Worm (Caenorhabditis elegans) whole organism, L1 larva: ENCODE results near the gene catp-6.

ENCODE experiments used
- C04F5.9 ChIP-seq: sonication (generic microtip); optimal IDR thresholded peaks from 2 replicates; lab custom pipeline; 2016; ENCODE audit warnings: missing genetic modification characterization, missing compliant biosample characterization
- C16A3.4 ChIP-seq: fragments of 150-350 bp; optimal IDR thresholded peaks from 2 replicates; lab custom pipeline; 2014; ENCODE audit warnings: missing biosample characterization, missing genetic modification characterization
- C34B4.2 ChIP-seq: sonication (generic microtip); optimal IDR thresholded peaks from 2 replicates; lab custom pipeline; 2017; ENCODE audit warnings: mild to moderate bottlenecking, missing genetic modification characterization, missing compliant biosample characterization
- Y116A8C.19 ChIP-seq: sonication (generic microtip); optimal IDR thresholded peaks from 2 replicates; lab custom pipeline; 2016; ENCODE audit warnings: missing compliant biosample characterization, missing genetic modification characterization, borderline replicate concordance
- aha-1 ChIP-seq: fragments of 150-350 bp; optimal IDR thresholded peaks from 2 replicates; lab custom pipeline; 2014; ENCODE audit warnings: missing biosample characterization, missing genetic modification characterization
- alr-1 ChIP-seq: fragments of 200-800 bp; sonication (Bioruptor generic); optimal IDR thresholded peaks from 2 replicates; lab custom pipeline; 2018; ENCODE audit warnings: borderline replicate concordance, mild to moderate bottlenecking, missing genetic modification characterization, missing compliant biosample characterization
- aly-2 ChIP-seq: fragments of 150-350 bp; optimal IDR thresholded peaks from 2 replicates; lab custom pipeline; 2014; ENCODE audit warnings: missing biosample characterization, missing genetic modification characterization
- blmp-1 ChIP-seq: fragments of 150-350 bp; optimal IDR thresholded peaks from 2 replicates; lab custom pipeline; 2014; ENCODE audit warnings: missing biosample characterization, missing genetic modification characterization
- ceh-63 ChIP-seq: fragments of 200-800 bp; sonication (Bioruptor generic); optimal IDR thresholded peaks from 2 replicates; lab custom pipeline; 2018; ENCODE audit warnings: mild to moderate bottlenecking, missing genetic modification characterization, missing compliant biosample characterization
- ceh-82 ChIP-seq, 3 experiments: fragments of 150-350 bp in 1 of 3; sonication (generic microtip) in 2 of 3; optimal IDR thresholded peaks; 2 replicates each; lab custom pipeline; 2014 to 2017; ENCODE audit warnings: missing biosample characterization in 3 of 3, missing genetic modification characterization in 3 of 3
- ceh-90 ChIP-seq: sonication (generic microtip); optimal IDR thresholded peaks from 2 replicates; lab custom pipeline; 2016; ENCODE audit warnings: missing genetic modification characterization, missing compliant biosample characterization
- ces-1 ChIP-seq: fragments of 150-350 bp; optimal IDR thresholded peaks from 2 replicates; lab custom pipeline; 2014; ENCODE audit warnings: missing biosample characterization, missing genetic modification reagents, missing genetic modification characterization
- dpl-1 ChIP-seq, 3 experiments: fragments of 150-350 bp in 2 of 3; sonication (generic microtip) in 1 of 3; optimal IDR thresholded peaks; 2 replicates each; lab custom pipeline; 2014 to 2017; ENCODE audit warnings: missing biosample characterization in 3 of 3, missing genetic modification characterization in 3 of 3, missing genetic modification reagents in 3 of 3
- dsc-1 ChIP-seq: sonication (generic microtip); optimal IDR thresholded peaks from 2 replicates; lab custom pipeline; 2016; ENCODE audit warnings: mild to moderate bottlenecking, missing genetic modification characterization, missing compliant biosample characterization
- efl-3 ChIP-seq: fragments of 200-800 bp; sonication (Bioruptor generic); optimal IDR thresholded peaks from 2 replicates; lab custom pipeline; 2018; ENCODE audit warnings: mild to moderate bottlenecking, missing genetic modification characterization, missing compliant biosample characterization
- elt-2 ChIP-seq: sonication (generic microtip); optimal IDR thresholded peaks from 2 replicates; lab custom pipeline; 2016; ENCODE audit warnings: missing genetic modification characterization, mild to moderate bottlenecking, inconsistent platforms, missing compliant biosample characterization, missing genetic modification reagents
- fkh-10 ChIP-seq: sonication (generic microtip); optimal IDR thresholded peaks from 2 replicates; lab custom pipeline; 2017; ENCODE audit warnings: missing biosample characterization, missing genetic modification reagents, missing genetic modification characterization
- fkh-4 ChIP-seq: sonication (generic microtip); optimal IDR thresholded peaks from 2 replicates; lab custom pipeline; 2016; ENCODE audit warnings: missing compliant biosample characterization, missing genetic modification characterization, borderline replicate concordance
- fkh-8 ChIP-seq: sonication (generic microtip); optimal IDR thresholded peaks from 2 replicates; lab custom pipeline; 2016; ENCODE audit warnings: mild to moderate bottlenecking, missing genetic modification characterization, missing compliant biosample characterization
- fos-1 ChIP-seq: fragments of 150-350 bp; optimal IDR thresholded peaks from 2 replicates; lab custom pipeline; 2014; ENCODE audit warnings: missing biosample characterization, missing genetic modification characterization
- grh-1 ChIP-seq: fragments of 200-800 bp; sonication (Bioruptor generic); IDR thresholded peaks from 2 replicates; pipeline ENCODE4 v1.3.6; 2022; ENCODE audit warnings: missing genetic modification reagents, missing genetic modification characterization, missing compliant biosample characterization
- hlh-17 ChIP-seq: fragments of 200-800 bp; sonication (Bioruptor generic); optimal IDR thresholded peaks from 2 replicates; lab custom pipeline; 2018; ENCODE audit warnings: missing genetic modification characterization, mild to moderate bottlenecking, missing compliant biosample characterization, moderate library complexity, borderline replicate concordance
- hlh-4 ChIP-seq: sonication (generic microtip); optimal IDR thresholded peaks from 2 replicates; lab custom pipeline; 2016; ENCODE audit warnings: mild to moderate bottlenecking, missing genetic modification characterization, missing compliant biosample characterization
- hpl-2 ChIP-seq: fragments of 150-350 bp; optimal IDR thresholded peaks from 2 replicates; lab custom pipeline; 2014; ENCODE audit warnings: missing biosample characterization, missing genetic modification reagents, missing genetic modification characterization
- irx-1 ChIP-seq: sonication (generic microtip); optimal IDR thresholded peaks from 2 replicates; lab custom pipeline; 2016; ENCODE audit warnings: missing genetic modification characterization, missing compliant biosample characterization
- isw-1 ChIP-seq: fragments of 200-800 bp; sonication (Bioruptor generic); IDR thresholded peaks from 2 replicates; pipeline ENCODE4 v1.3.6; 2022; ENCODE audit warnings: missing genetic modification characterization, missing compliant biosample characterization
- jun-1 ChIP-seq: fragments of 150-350 bp; optimal IDR thresholded peaks from 2 replicates; lab custom pipeline; 2014; ENCODE audit warnings: missing biosample characterization, missing genetic modification reagents, missing genetic modification characterization
- lin-13 ChIP-seq: fragments of 150-350 bp; optimal IDR thresholded peaks from 2 replicates; lab custom pipeline; 2014; ENCODE audit warnings: missing biosample characterization, missing genetic modification reagents, missing genetic modification characterization
- lir-3 ChIP-seq: sonication (generic microtip); optimal IDR thresholded peaks from 2 replicates; lab custom pipeline; 2016; ENCODE audit warnings: mild to moderate bottlenecking, missing genetic modification characterization, moderate library complexity, missing compliant biosample characterization; ENCODE audit not compliant: poor library complexity
- lsy-2 ChIP-seq, 2 experiments: fragments of 150-350 bp; optimal IDR thresholded peaks; 2 replicates each; lab custom pipeline; 2014; ENCODE audit warnings: missing biosample characterization in 2 of 2, missing genetic modification characterization in 2 of 2
- mab-9 ChIP-seq: fragments of 200-800 bp; sonication (Bioruptor generic); IDR thresholded peaks from 2 replicates; pipeline ENCODE4 v1.3.6; 2022; ENCODE audit warnings: missing genetic modification reagents, missing genetic modification characterization, missing compliant biosample characterization
- nhr-11 ChIP-seq: fragments of 150-350 bp; optimal IDR thresholded peaks from 2 replicates; lab custom pipeline; 2014; ENCODE audit warnings: missing biosample characterization, missing genetic modification characterization
- nhr-12 ChIP-seq: sonication (generic microtip); optimal IDR thresholded peaks from 2 replicates; lab custom pipeline; 2017; ENCODE audit warnings: missing biosample characterization, missing genetic modification characterization
- nhr-20 ChIP-seq: sonication (generic microtip); optimal IDR thresholded peaks from 2 replicates; lab custom pipeline; 2016; ENCODE audit warnings: mild to moderate bottlenecking, missing genetic modification characterization, missing compliant biosample characterization
- nhr-28 ChIP-seq: fragments of 150-350 bp; optimal IDR thresholded peaks from 2 replicates; lab custom pipeline; 2014; ENCODE audit warnings: missing biosample characterization, missing genetic modification characterization
- nhr-71 ChIP-seq: sonication (generic microtip); optimal IDR thresholded peaks from 2 replicates; lab custom pipeline; 2016; ENCODE audit warnings: mild to moderate bottlenecking, missing genetic modification characterization, moderate library complexity, missing compliant biosample characterization
- nhr-77 ChIP-seq: fragments of 150-350 bp; optimal IDR thresholded peaks from 2 replicates; lab custom pipeline; 2014; ENCODE audit warnings: missing biosample characterization, missing genetic modification characterization
- nhr-85 ChIP-seq: sonication (generic microtip); peaks from one replicate; lab custom pipeline; 2016; ENCODE audit warnings: missing genetic modification characterization, inconsistent platforms, missing compliant biosample characterization
- pag-3 ChIP-seq: sonication (generic microtip); optimal IDR thresholded peaks from 2 replicates; lab custom pipeline; 2017; ENCODE audit warnings: missing genetic modification characterization, mild to moderate bottlenecking, missing compliant biosample characterization, antibody characterized with exemption, borderline replicate concordance; ENCODE audit not compliant: insufficient read depth
- rnt-1 ChIP-seq: sonication (generic microtip); optimal IDR thresholded peaks from 2 replicates; lab custom pipeline; 2016; ENCODE audit warnings: mild to moderate bottlenecking, missing genetic modification characterization, moderate library complexity, missing compliant biosample characterization
- snpc-4 ChIP-seq: fragments of 150-350 bp; optimal IDR thresholded peaks from 2 replicates; lab custom pipeline; 2014; ENCODE audit warnings: missing biosample characterization, missing genetic modification characterization
- snu-23 ChIP-seq: sonication (generic microtip); optimal IDR thresholded peaks from 2 replicates; lab custom pipeline; 2016; ENCODE audit warnings: missing genetic modification characterization, missing compliant biosample characterization
- sox-4 ChIP-seq: sonication (generic microtip); optimal IDR thresholded peaks from 2 replicates; lab custom pipeline; 2016; ENCODE audit warnings: missing genetic modification characterization, missing compliant biosample characterization
- sptf-1 ChIP-seq: fragments of 150-350 bp; optimal IDR thresholded peaks from 2 replicates; lab custom pipeline; 2014; ENCODE audit warnings: missing biosample characterization, missing genetic modification characterization
- swsn-7 ChIP-seq: sonication (generic microtip); optimal IDR thresholded peaks from 2 replicates; lab custom pipeline; 2016; ENCODE audit warnings: missing genetic modification characterization, missing compliant biosample characterization
- tbx-2 ChIP-seq: sonication (generic microtip); optimal IDR thresholded peaks from 2 replicates; lab custom pipeline; 2016; ENCODE audit warnings: missing genetic modification characterization, missing compliant biosample characterization
- tlp-1 ChIP-seq: fragments of 150-350 bp; optimal IDR thresholded peaks from 2 replicates; lab custom pipeline; 2014; ENCODE audit warnings: missing biosample characterization, missing genetic modification characterization
- unc-130 ChIP-seq: fragments of 150-350 bp; optimal IDR thresholded peaks from 2 replicates; lab custom pipeline; 2017; ENCODE audit warnings: missing biosample characterization, missing genetic modification characterization, inconsistent platforms
- unc-30 ChIP-seq: sonication (generic microtip); optimal IDR thresholded peaks from 2 replicates; lab custom pipeline; 2017; ENCODE audit warnings: missing biosample characterization, missing genetic modification characterization
- unc-62 ChIP-seq: fragments of 150-350 bp; optimal IDR thresholded peaks from 2 replicates; lab custom pipeline; 2014; ENCODE audit warnings: missing biosample characterization, missing genetic modification reagents, missing genetic modification characterization
- vab-15 ChIP-seq: sonication (generic microtip); optimal IDR thresholded peaks from 2 replicates; lab custom pipeline; 2017; ENCODE audit warnings: missing genotype, mild to moderate bottlenecking, missing genetic modification characterization, missing compliant biosample characterization
- zip-4 ChIP-seq: fragments of 200-800 bp; sonication (Bioruptor generic); optimal IDR thresholded peaks from 2 replicates; lab custom pipeline; 2018; ENCODE audit warnings: mild to moderate bottlenecking, missing genetic modification characterization, moderate library complexity, missing compliant biosample characterization
- ztf-11 ChIP-seq, 2 experiments: sonication (generic microtip); optimal IDR thresholded peaks; 2 replicates each; lab custom pipeline; 2016 to 2017; ENCODE audit warnings: missing genetic modification characterization in 2 of 2, missing biosample characterization in 1 of 2, missing compliant biosample characterization in 1 of 2

The catp-6 gene

DNA sequence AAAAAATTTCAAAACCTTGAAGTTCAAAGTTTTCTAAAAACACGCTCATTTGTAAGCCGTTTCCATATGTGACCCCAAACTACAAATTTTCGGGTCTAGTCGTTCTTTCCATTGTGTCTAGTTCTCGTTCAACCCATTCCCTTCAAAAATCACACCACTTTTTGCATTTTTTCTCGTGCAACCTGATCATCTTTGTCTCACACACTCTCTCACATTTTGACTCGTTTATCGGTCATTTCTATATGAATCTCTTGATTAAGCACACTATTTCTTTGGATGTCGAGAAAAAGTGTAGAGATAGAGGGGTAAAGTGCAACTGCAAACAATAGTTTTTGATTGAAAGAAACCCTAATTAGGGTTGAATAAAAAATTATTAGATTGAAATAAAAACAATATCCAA is 20.8 kb downstream of the catp-6 start (continued):
- no peak for TF ChIP-seq nhr-11 (tag; lab: Kevin White, UChicago)
- TF ChIP-seq isw-1 (GFP tag; lab: Robert Waterston, UW), result no peak
- peak; percentile 17 for TF ChIP-seq irx-1 (tag; lab: Kevin White, UChicago)
- TF ChIP-seq C04F5.9 (tag; lab: Kevin White, UChicago), result no peak
- no peak for TF ChIP-seq sox-4 (tag; lab: Kevin White, UChicago)
- no peak for TF ChIP-seq C34B4.2 (tag; lab: Kevin White, UChicago)
- peak; percentile 64 for TF ChIP-seq elt-2 (tag; lab: Kevin White, UChicago)
- no peak for TF ChIP-seq fkh-4 (tag; lab: Kevin White, UChicago)
- TF ChIP-seq nhr-28 (tag; lab: Kevin White, UChicago), result no peak
- peak; percentile 50 to 65 for TF ChIP-seq lsy-2 (tag; optimal IDR thresholded peaks at IDR 0.05; lab: Kevin White, UChicago)
- no peak for TF ChIP-seq tlp-1
- TF ChIP-seq ztf-11 (tag; optimal IDR thresholded peaks at IDR 0.05; lab: Kevin White, UChicago), result no peak
- TF ChIP-seq dpl-1 (GFP tag; optimal IDR thresholded peaks at IDR 0.05; lab: Kevin White, UChicago), result peak in 2 of 3 experiments; percentile 36 to 46
- no peak for TF ChIP-seq unc-130 (tag; lab: Kevin White, UChicago)
- TF ChIP-seq fos-1, result peak; percentile 64
- TF ChIP-seq snu-23, result peak; percentile 82
- peak; percentile 29 for TF ChIP-seq dsc-1 (tag; lab: Kevin White, UChicago)
- TF ChIP-seq hpl-2, result no peak
- no peak for TF ChIP-seq fkh-8
- TF ChIP-seq aha-1 (tag; lab: Kevin White, UChicago), result no peak
- no peak for TF ChIP-seq hlh-17 (GFP tag; lab: Kevin White, UChicago)
- peak; percentile 38 for TF ChIP-seq nhr-77 (tag; lab: Kevin White, UChicago)
- no peak for TF ChIP-seq ceh-90 (tag; lab: Kevin White, UChicago)
- peak; percentile 26 for TF ChIP-seq tbx-2 (tag; lab: Kevin White, UChicago)
- TF ChIP-seq fkh-10 (GFP tag; lab: Kevin White, UChicago), result no peak
- no peak for TF ChIP-seq Y116A8C.19
- no peak for TF ChIP-seq sptf-1 (tag; lab: Kevin White, UChicago)
- peak; percentile 87 for TF ChIP-seq nhr-85 (tag; lab: Kevin White, UChicago)
- no peak for TF ChIP-seq alr-1 (tag; lab: Kevin White, UChicago)
- TF ChIP-seq lin-13 (GFP tag; lab: Kevin White, UChicago), result peak; percentile 15
- peak; percentile 34 for TF ChIP-seq lir-3 (tag; lab: Kevin White, UChicago)
- peak; percentile 32 for TF ChIP-seq swsn-7 (tag; lab: Kevin White, UChicago)
- TF ChIP-seq ceh-82 (tag; optimal IDR thresholded peaks at IDR 0.05; lab: Kevin White, UChicago), result peak in 1 of 3 experiments; percentile 18
- peak; percentile 90 for TF ChIP-seq nhr-20 (tag; lab: Kevin White, UChicago)
- TF ChIP-seq zip-4 (GFP tag; lab: Kevin White, UChicago), result no peak
- TF ChIP-seq rnt-1 (tag; lab: Kevin White, UChicago), result peak; percentile 50
- TF ChIP-seq C16A3.4 (tag; lab: Kevin White, UChicago), result no peak
- no peak for TF ChIP-seq nhr-12
- TF ChIP-seq unc-30 (tag; lab: Kevin White, UChicago), result no peak
- TF ChIP-seq hlh-4 (tag; lab: Kevin White, UChicago), result no peak
- TF ChIP-seq grh-1 (GFP tag; lab: Robert Waterston, UW), result peak; percentile 33; the same call in 1 of the 2 replicates
- peak; percentile 65 for TF ChIP-seq jun-1 (tag; lab: Kevin White, UChicago)
- TF ChIP-seq ces-1, result no peak
- TF ChIP-seq nhr-71 (tag; lab: Kevin White, UChicago), result peak; percentile 82
- no peak for TF ChIP-seq pag-3 (tag; lab: Kevin White, UChicago)
- TF ChIP-seq unc-62 (GFP tag; lab: Kevin White, UChicago), result no peak
- TF ChIP-seq blmp-1 (tag; lab: Kevin White, UChicago), result peak; percentile 69
- TF ChIP-seq snpc-4 (tag; lab: Kevin White, UChicago), result no peak
- TF ChIP-seq efl-3, result no peak
- no peak for TF ChIP-seq vab-15 (tag; lab: Kevin White, UChicago)
- no peak for TF ChIP-seq ceh-63
- TF ChIP-seq mab-9, result no peak
- TF ChIP-seq aly-2 (tag; lab: Kevin White, UChicago), result peak; percentile 62
